Worm (Caenorhabditis elegans): Measurements from ENCODE around the gene C28D4.10.

The C28D4.10 gene

DNA sequence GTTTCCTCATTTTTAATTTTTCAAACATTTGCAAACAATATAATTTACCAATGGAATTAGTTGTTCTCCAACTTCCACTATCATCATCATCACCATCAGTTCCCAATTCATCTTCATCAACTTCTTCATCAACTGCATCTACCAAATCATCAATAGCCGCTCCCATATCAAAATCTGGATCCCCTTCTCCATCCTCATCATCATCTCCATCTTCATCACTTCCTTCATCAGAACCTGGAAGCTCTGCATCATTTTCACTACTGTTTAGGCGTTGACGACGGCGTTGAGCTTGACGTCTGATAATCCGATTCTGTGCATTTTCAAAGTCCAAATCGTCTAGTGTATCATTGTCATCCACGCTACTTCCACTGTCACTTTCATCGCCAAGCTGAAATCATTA lies 40.4 kb upstream of the C28D4.10 start:
- TF ChIP-seq unc-62 (GFP tag; optimal IDR thresholded peaks at IDR 0.05 in 1 of 2) (peak in 1 of 2 experiments; percentile 91), unc-62 (tag; optimal IDR thresholded peaks at IDR 0.05) (no peak), rbr-2 (tag; optimal IDR thresholded peaks at IDR 0.05) (no peak), ctbp-1 (GFP tag; IDR thresholded peaks at IDR 0.05) (no peak)

- no peak for TF ChIP-seq nhr-48 (tag; optimal IDR thresholded peaks at IDR 0.05)
- TF ChIP-seq dmd-6 (GFP tag; IDR thresholded peaks at IDR 0.05) = peak; percentile 73
- TF ChIP-seq daf-12 (tag; optimal IDR thresholded peaks at IDR 0.05) = no peak
- peak; percentile 28 for TF ChIP-seq nhr-28 (tag; optimal IDR thresholded peaks at IDR 0.05)
Observed at ce11 chrIV:9699062-9699461, 39.2 kb upstream of the C28D4.10 start.

DNA sequence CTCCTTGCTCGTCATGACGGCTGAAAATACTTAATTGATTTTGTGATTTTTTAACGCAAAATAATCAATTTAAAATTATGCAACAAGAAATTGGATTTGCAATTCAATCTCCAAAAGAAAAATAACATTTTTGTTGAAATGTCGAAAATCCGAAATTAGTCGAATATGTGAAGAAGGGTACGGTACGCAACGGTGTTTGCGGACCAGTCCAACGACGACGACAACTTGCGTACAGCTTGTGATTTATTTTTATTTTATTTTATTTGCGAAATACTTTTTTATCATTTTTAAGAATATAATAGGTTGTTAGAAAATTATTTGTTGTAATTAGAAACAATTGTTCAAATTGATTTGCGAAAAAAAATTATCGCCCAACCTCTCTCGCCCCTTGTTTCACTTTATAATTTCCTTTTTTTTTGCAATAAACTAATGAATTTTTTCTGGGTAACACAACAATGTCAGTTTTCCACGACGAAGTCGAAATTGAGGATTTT lies 31.5 kb upstream of the C28D4.10 start, which contains the start of the genes dcaf-1 and dph-3:
Gene dcaf-1 (minus strand): TSS at position 20 of the 494 bp plus-strand sequence.
Gene dph-3 (plus strand): TSS at position 444 of the 494 bp plus-strand sequence.
- TF ChIP-seq dpl-1 (GFP tag; optimal IDR thresholded peaks at IDR 0.05) = peak; percentile 35
- TF ChIP-seq ceh-32 (tag; optimal IDR thresholded peaks at IDR 0.05; ENCODE audit: poor library complexity) = no peak
- peak; percentile 80 to 98 for TF ChIP-seq lsy-2 (tag; optimal IDR thresholded peaks at IDR 0.05)
- peak; percentile 1 for TF ChIP-seq nhr-28 (tag; optimal IDR thresholded peaks at IDR 0.05)
- TF ChIP-seq lin-1 (GFP tag; IDR thresholded peaks at IDR 0.05) = no peak
- no peak for TF ChIP-seq hmg-1.1 (GFP tag; IDR thresholded peaks at IDR 0.05)
- TF ChIP-seq hlh-30 (tag; optimal IDR thresholded peaks at IDR 0.05; ENCODE audit: insufficient read depth) = peak; percentile 82
- TF ChIP-seq F10B5.3 (tag; optimal IDR thresholded peaks at IDR 0.05) = no peak
- TF ChIP-seq nhr-10 (tag; optimal IDR thresholded peaks at IDR 0.05) = no peak
- peak; percentile 23; the same call in 1 of the 2 replicates for TF ChIP-seq lin-38 (GFP tag; IDR thresholded peaks at IDR 0.05)

- TF ChIP-seq unc-62 (GFP tag; optimal IDR thresholded peaks at IDR 0.05 in 1 of 2) (no peak), unc-62 (tag; optimal IDR thresholded peaks at IDR 0.05) (no peak), fkh-10 (GFP tag; optimal IDR thresholded peaks at IDR 0.05) (no peak), mxl-3 (GFP tag; optimal IDR thresholded peaks at IDR 0.05) (no peak), pha-4 (GFP tag; IDR thresholded peaks at IDR 0.05) (no peak), pha-4 (tag; optimal IDR thresholded peaks at IDR 0.05) (no peak), ceh-28 (tag; optimal IDR thresholded peaks at IDR 0.05) (no peak)
Observed at ce11 chrIV:9709205-9709604, 29.1 kb upstream of the C28D4.10 start, which contains the start of gene ant-1.3. Gene ant-1.3, minus strand, starts transcription at chrIV:9709305.

- TF ChIP-seq cey-2 (tag; optimal IDR thresholded peaks at IDR 0.05; ENCODE audit: borderline replicate concordance, insufficient read depth) = no peak
- TF ChIP-seq ama-1 (optimal IDR thresholded peaks at IDR 0.05) = no peak
- TF ChIP-seq set-16 (GFP tag; IDR thresholded peaks at IDR 0.05) = no peak
- TF ChIP-seq R02D3.7 (tag; optimal IDR thresholded peaks at IDR 0.05) = no peak
- no peak for TF ChIP-seq hif-1 (tag; optimal IDR thresholded peaks at IDR 0.05)
- peak in 1 of 2 experiments; percentile 41 for TF ChIP-seq unc-62 (GFP tag; optimal IDR thresholded peaks at IDR 0.05 in 1 of 2)
- no peak for TF ChIP-seq unc-62 (tag; optimal IDR thresholded peaks at IDR 0.05)
- no peak for TF ChIP-seq ctbp-1 (GFP tag; IDR thresholded peaks at IDR 0.05)
- TF ChIP-seq nhr-10 (tag; optimal IDR thresholded peaks at IDR 0.05) = no peak
Observed at ce11 chrIV:9709887-9710286, 28.4 kb upstream of the C28D4.10 start, which contains the start of gene nhr-38. Gene nhr-38, plus strand, starts transcription at chrIV:9710187.

DNA sequence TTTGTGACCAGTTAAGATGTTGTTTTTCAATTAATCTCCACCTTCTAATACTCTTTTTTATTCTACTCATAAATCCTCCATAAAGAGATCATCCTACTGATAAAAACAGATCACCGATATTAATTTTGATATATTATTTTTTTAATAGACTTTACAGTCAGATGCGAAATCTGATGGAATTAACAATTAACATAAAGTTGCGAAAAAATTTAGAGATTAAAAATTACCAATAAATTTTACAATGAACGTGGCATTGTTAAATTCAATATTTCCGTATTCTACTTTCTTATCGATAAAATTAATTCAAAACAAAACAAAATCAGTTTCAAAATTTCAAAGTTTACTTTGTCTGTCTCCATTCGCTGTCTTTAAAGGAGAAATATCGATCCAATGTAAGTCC lies 25.5 kb upstream of the C28D4.10 start, which contains the start of gene K01H12.4:
Gene K01H12.4 (plus strand): TSS at position 301 of the 400 bp plus-strand sequence.
- TF ChIP-seq lin-29 (GFP tag; IDR thresholded peaks at IDR 0.05) (no peak), aha-1 (tag) (peak; percentile 28), dpl-1 (GFP tag; optimal IDR thresholded peaks at IDR 0.05) (no peak), aly-2 (tag; optimal IDR thresholded peaks at IDR 0.05) (no peak), vab-7 (GFP tag; IDR thresholded peaks at IDR 0.05) (no peak), lim-7 (GFP tag; IDR thresholded peaks at IDR 0.05) (no peak), nhr-102 (tag; optimal IDR thresholded peaks at IDR 0.05) (no peak), tag-97 (GFP tag; IDR thresholded peaks at IDR 0.05) (no peak)

All from whole organism, L4 larva.